Worm (Caenorhabditis elegans) whole organism, young adult: ENCODE results near the gene alkb-7.

ENCODE experiments used
- B0019.2 ChIP-seq: fragments of 200-800 bp; sonication (Bioruptor generic); conservative IDR thresholded peaks from 2 replicates; pipeline ENCODE4 v1.3.6; 2022; ENCODE audit warnings: missing genetic modification reagents, missing genetic modification characterization, missing compliant biosample characterization
- B0261.1 ChIP-seq: sonication (generic microtip); optimal IDR thresholded peaks from 2 replicates; lab custom pipeline; 2016; ENCODE audit warnings: mild to moderate bottlenecking, missing genetic modification characterization, moderate library complexity, missing compliant biosample characterization
- B0336.3 ChIP-seq: fragments of 200-800 bp; sonication (Bioruptor generic); IDR thresholded peaks from 2 replicates; pipeline ENCODE4 v1.3.6; 2022; ENCODE audit warnings: missing genetic modification characterization, missing compliant biosample characterization
- F10E7.11 ChIP-seq: sonication (generic microtip); optimal IDR thresholded peaks from 2 replicates; lab custom pipeline; 2017; ENCODE audit warnings: mild to moderate bottlenecking, missing genetic modification characterization, moderate library complexity, missing compliant biosample characterization
- F49E8.2 ChIP-seq: sonication (generic microtip); optimal IDR thresholded peaks from 3 replicates; lab custom pipeline; 2017; ENCODE audit warnings: missing genetic modification characterization, mild to moderate bottlenecking, missing compliant biosample characterization, antibody characterized with exemption, moderate library complexity; ENCODE audit not compliant: insufficient read depth
- F57A8.1 ChIP-seq: fragments of 200-800 bp; sonication (Bioruptor generic); optimal IDR thresholded peaks from 2 replicates; lab custom pipeline; 2018; ENCODE audit warnings: mild to moderate bottlenecking, missing genetic modification characterization, moderate library complexity, missing compliant biosample characterization
- attf-6 ChIP-seq: fragments of 200-800 bp; sonication (Bioruptor generic); IDR thresholded peaks from 2 replicates; pipeline ENCODE4 v1.3.6; 2022; ENCODE audit warnings: missing genetic modification reagents, missing genetic modification characterization, missing compliant biosample characterization
- ceh-100 ChIP-seq: fragments of 200-800 bp; sonication (Bioruptor generic); IDR thresholded peaks from 2 replicates; pipeline ENCODE4 v1.3.6; 2022; ENCODE audit warnings: missing genetic modification reagents, missing genetic modification characterization, missing compliant biosample characterization
- ceh-27 ChIP-seq: fragments of 200-800 bp; sonication (Bioruptor generic); optimal IDR thresholded peaks from 2 replicates; lab custom pipeline; 2018; ENCODE audit warnings: mild to moderate bottlenecking, missing genetic modification characterization, moderate library complexity, missing compliant biosample characterization
- ceh-58 ChIP-seq: fragments of 200-800 bp; sonication (Bioruptor generic); IDR thresholded peaks from 2 replicates; pipeline ENCODE4 v1.3.6; 2022; ENCODE audit warnings: missing genetic modification characterization, missing compliant biosample characterization
- dpff-1 ChIP-seq: sonication (generic microtip); optimal IDR thresholded peaks from 2 replicates; lab custom pipeline; 2017; ENCODE audit warnings: mild to moderate bottlenecking, missing genetic modification characterization, missing compliant biosample characterization
- dpl-1 ChIP-seq: fragments of 150-350 bp; optimal IDR thresholded peaks from 2 replicates; lab custom pipeline; 2014; ENCODE audit warnings: missing biosample characterization, missing genetic modification reagents, missing genetic modification characterization
- egl-18 ChIP-seq: fragments of 200-800 bp; sonication (Bioruptor generic); IDR thresholded peaks from 2 replicates; pipeline ENCODE4 v1.3.6; 2022; ENCODE audit warnings: missing genetic modification reagents, missing genetic modification characterization, missing compliant biosample characterization
- ekl-4 ChIP-seq: fragments of 200-800 bp; sonication (Bioruptor generic); IDR thresholded peaks from 2 replicates; pipeline ENCODE4 v1.3.6; 2022; ENCODE audit warnings: missing genetic modification reagents, missing genetic modification characterization, missing compliant biosample characterization
- him-1 ChIP-seq: sonication (generic microtip); optimal IDR thresholded peaks from 2 replicates; lab custom pipeline; 2016; ENCODE audit warnings: missing genotype, missing genetic modification reagents, missing genetic modification characterization, missing compliant biosample characterization
- hmg-1.2 ChIP-seq: fragments of 200-800 bp; sonication (Bioruptor generic); IDR thresholded peaks from 2 replicates; pipeline ENCODE4 v1.3.6; 2022; ENCODE audit warnings: missing genetic modification reagents, missing genetic modification characterization, missing compliant biosample characterization
- hrde-1 ChIP-seq: sonication (generic microtip); optimal IDR thresholded peaks from 2 replicates; lab custom pipeline; 2016; ENCODE audit warnings: missing genetic modification characterization, mild to moderate bottlenecking, missing compliant biosample characterization, moderate library complexity, missing genotype, missing genetic modification reagents, borderline replicate concordance
- lir-1 ChIP-seq: fragments of 200-800 bp; sonication (Bioruptor generic); conservative IDR thresholded peaks from 2 replicates; pipeline ENCODE4 v1.3.6; 2022; ENCODE audit warnings: missing genetic modification reagents, missing genetic modification characterization, missing compliant biosample characterization
- lsl-1 ChIP-seq: fragments of 200-800 bp; sonication (Bioruptor generic); optimal IDR thresholded peaks from 2 replicates; lab custom pipeline; 2018; ENCODE audit warnings: mild to moderate bottlenecking, missing genetic modification characterization, moderate library complexity, missing compliant biosample characterization
- lsy-27 ChIP-seq: sonication (generic microtip); optimal IDR thresholded peaks from 2 replicates; lab custom pipeline; 2017; ENCODE audit warnings: missing genetic modification characterization, mild to moderate bottlenecking, missing compliant biosample characterization, antibody characterized with exemption, missing genotype, borderline replicate concordance; ENCODE audit not compliant: insufficient read depth
- madf-3 ChIP-seq: fragments of 200-800 bp; sonication (Bioruptor generic); IDR thresholded peaks from 2 replicates; pipeline ENCODE4 v1.3.6; 2022; ENCODE audit warnings: missing genetic modification reagents, missing genetic modification characterization, missing compliant biosample characterization
- madf-6 ChIP-seq: fragments of 200-800 bp; sonication (Bioruptor generic); IDR thresholded peaks from 2 replicates; pipeline ENCODE4 v1.3.6; 2022; ENCODE audit warnings: missing genetic modification reagents, missing genetic modification characterization, missing compliant biosample characterization
- madf-8 ChIP-seq: fragments of 200-800 bp; sonication (Bioruptor generic); conservative IDR thresholded peaks from 2 replicates; pipeline ENCODE4 v1.3.6; 2022; ENCODE audit warnings: missing genetic modification reagents, missing genetic modification characterization, missing compliant biosample characterization
- mcd-1 ChIP-seq: fragments of 200-800 bp; sonication (Bioruptor generic); IDR thresholded peaks from 2 replicates; pipeline ENCODE4 v1.3.6; 2022; ENCODE audit warnings: missing genetic modification reagents, missing genetic modification characterization, missing compliant biosample characterization
- mxl-1 ChIP-seq: sonication (generic microtip); optimal IDR thresholded peaks from 2 replicates; lab custom pipeline; 2016; ENCODE audit warnings: missing genetic modification characterization, missing compliant biosample characterization
- nfyb-1 ChIP-seq: fragments of 200-800 bp; sonication (Bioruptor generic); IDR thresholded peaks from 2 replicates; pipeline ENCODE4 v1.3.6; 2022; ENCODE audit warnings: missing genetic modification reagents, missing genetic modification characterization, missing compliant biosample characterization
- nhr-27 ChIP-seq: fragments of 200-800 bp; sonication (Bioruptor generic); optimal IDR thresholded peaks from 2 replicates; lab custom pipeline; 2018; ENCODE audit warnings: mild to moderate bottlenecking, missing genetic modification characterization, moderate library complexity, missing compliant biosample characterization
- sdz-38 ChIP-seq: sonication (generic microtip); optimal IDR thresholded peaks from 2 replicates; lab custom pipeline; 2016; ENCODE audit warnings: missing genotype, missing genetic modification characterization, missing compliant biosample characterization
- snpc-3.4 ChIP-seq: sonication (generic microtip); optimal IDR thresholded peaks from 2 replicates; lab custom pipeline; 2017; ENCODE audit warnings: missing genetic modification characterization, mild to moderate bottlenecking, missing compliant biosample characterization, antibody characterized with exemption, moderate library complexity, missing genotype, missing genetic modification reagents
- snpc-4 ChIP-seq, 5 experiments: fragments of 150-350 bp in 1 of 5; sonication (generic microtip) in 4 of 5; optimal IDR thresholded peaks; 2 replicates each; lab custom pipeline; 2014 to 2018; ENCODE audit warnings: missing genetic modification characterization in 5 of 5, missing biosample characterization in 3 of 5, antibody characterized with exemption in 2 of 5, mild to moderate bottlenecking in 2 of 5, missing compliant biosample characterization in 2 of 5, missing genotype in 2 of 5, moderate library complexity in 2 of 5, missing genetic modification reagents in 1 of 5
- sptf-2 ChIP-seq: fragments of 200-800 bp; sonication (Bioruptor generic); optimal IDR thresholded peaks from 2 replicates; lab custom pipeline; 2018; ENCODE audit warnings: mild to moderate bottlenecking, missing genetic modification characterization, missing compliant biosample characterization
- tbp1 ChIP-seq: fragments of 200-800 bp; sonication (Bioruptor generic); optimal IDR thresholded peaks from 2 replicates; lab custom pipeline; 2018; ENCODE audit warnings: mild to moderate bottlenecking, missing genetic modification characterization, missing compliant biosample characterization
- xnd-1 ChIP-seq: sonication (generic microtip); optimal IDR thresholded peaks from 2 replicates; lab custom pipeline; 2016; ENCODE audit warnings: missing genotype, missing genetic modification reagents, missing genetic modification characterization, missing compliant biosample characterization
- zim-3 ChIP-seq: sonication (generic microtip); optimal IDR thresholded peaks from 2 replicates; lab custom pipeline; 2017; ENCODE audit warnings: mild to moderate bottlenecking, missing genetic modification characterization, moderate library complexity, missing compliant biosample characterization
- ztf-3 ChIP-seq: fragments of 200-800 bp; sonication (Bioruptor generic); optimal IDR thresholded peaks from 2 replicates; lab custom pipeline; 2018; ENCODE audit warnings: mild to moderate bottlenecking, missing genetic modification characterization, missing compliant biosample characterization

Gene alkb-7

ce11 chrII:12766443-12767188 lies 21.3 kb downstream of the alkb-7 start:
- TF ChIP-seq ceh-58 (GFP tag; lab: Robert Waterston, UW) = no peak
- TF ChIP-seq snpc-4 (GFP tag; optimal IDR thresholded peaks at IDR 0.05; lab: Kevin White, UChicago) = no peak
- no peak for TF ChIP-seq snpc-4 (tag; optimal IDR thresholded peaks at IDR 0.05; lab: Kevin White, UChicago)
- TF ChIP-seq B0261.1 = no peak
- peak; percentile 27; the same call in 1 of the 2 replicates for TF ChIP-seq mcd-1 (GFP tag; lab: Robert Waterston, UW)
- no peak for TF ChIP-seq nfyb-1 (GFP tag; lab: Robert Waterston, UW)
- peak; percentile 25 for TF ChIP-seq nhr-27 (tag; lab: Kevin White, UChicago)
- TF ChIP-seq snpc-3.4 = peak; percentile 6
- TF ChIP-seq madf-8 = no peak
- TF ChIP-seq ceh-100 (GFP tag; lab: Robert Waterston, UW) = no peak
- TF ChIP-seq hmg-1.2 (GFP tag; lab: Robert Waterston, UW) = 0 out of 2 replicates have a peak, but pooled peaks have one; percentile 11
- TF ChIP-seq mxl-1 (tag; lab: Kevin White, UChicago) = no peak
- no peak for TF ChIP-seq dpl-1 (GFP tag; lab: Kevin White, UChicago)
- peak; percentile 9 for TF ChIP-seq F49E8.2 (tag; lab: Kevin White, UChicago)
- no peak for TF ChIP-seq F57A8.1
- peak; percentile 50 for TF ChIP-seq madf-6
- TF ChIP-seq B0336.3 (GFP tag; lab: Robert Waterston, UW) = peak; percentile 59; the same call in 1 of the 2 replicates
- TF ChIP-seq attf-6 (GFP tag; lab: Robert Waterston, UW) = 0 out of 2 replicates have a peak, but pooled peaks have one; percentile 16
- peak; percentile 14 for TF ChIP-seq lsl-1 (GFP tag; lab: Kevin White, UChicago)
- TF ChIP-seq F10E7.11 = no peak
- TF ChIP-seq egl-18 = no peak
- no peak for TF ChIP-seq xnd-1
- no peak for TF ChIP-seq sdz-38
- no peak for TF ChIP-seq ceh-27 (GFP tag; lab: Kevin White, UChicago)
- TF ChIP-seq ekl-4 = peak; percentile 63
- TF ChIP-seq sptf-2 (GFP tag; lab: Kevin White, UChicago) = no peak
- no peak for TF ChIP-seq tbp1 (GFP tag; lab: Kevin White, UChicago)

ce11 chrII:12764476-12764875 lies 23.5 kb downstream of the alkb-7 start:
- no peak for TF ChIP-seq him-1 (tag; lab: Kevin White, UChicago)
- TF ChIP-seq B0019.2 = 0 out of 2 replicates have a peak, but pooled peaks have one; percentile 18
- TF ChIP-seq lsy-27 (tag; lab: Kevin White, UChicago) = no peak
- no peak for TF ChIP-seq madf-3 (GFP tag; lab: Robert Waterston, UW)
- TF ChIP-seq, all 124 proteins: peak for 1

- TF ChIP-seq lir-1 (GFP tag; lab: Robert Waterston, UW) (no peak), hmg-1.2 (GFP tag; lab: Robert Waterston, UW) (no peak), egl-18 (no peak), ekl-4 (no peak), F49E8.2 (tag; lab: Kevin White, UChicago) (no peak), ztf-3 (GFP tag; lab: Kevin White, UChicago) (no peak), zim-3 (no peak), hrde-1 (tag; lab: Kevin White, UChicago) (no peak), madf-6 (no peak), B0019.2 (no peak), dpff-1 (no peak), mcd-1 (GFP tag; lab: Robert Waterston, UW) (no peak)
Measured at ce11 chrII:12760497-12760896, 27.5 kb downstream of the alkb-7 start, which contains the start of gene cnp-2. TSS of gene cnp-2 (plus strand) at chrII:12760797.
